Worm (Caenorhabditis elegans): ENCODE results near the gene gldi-8.

gldi-8 gene

DNA sequence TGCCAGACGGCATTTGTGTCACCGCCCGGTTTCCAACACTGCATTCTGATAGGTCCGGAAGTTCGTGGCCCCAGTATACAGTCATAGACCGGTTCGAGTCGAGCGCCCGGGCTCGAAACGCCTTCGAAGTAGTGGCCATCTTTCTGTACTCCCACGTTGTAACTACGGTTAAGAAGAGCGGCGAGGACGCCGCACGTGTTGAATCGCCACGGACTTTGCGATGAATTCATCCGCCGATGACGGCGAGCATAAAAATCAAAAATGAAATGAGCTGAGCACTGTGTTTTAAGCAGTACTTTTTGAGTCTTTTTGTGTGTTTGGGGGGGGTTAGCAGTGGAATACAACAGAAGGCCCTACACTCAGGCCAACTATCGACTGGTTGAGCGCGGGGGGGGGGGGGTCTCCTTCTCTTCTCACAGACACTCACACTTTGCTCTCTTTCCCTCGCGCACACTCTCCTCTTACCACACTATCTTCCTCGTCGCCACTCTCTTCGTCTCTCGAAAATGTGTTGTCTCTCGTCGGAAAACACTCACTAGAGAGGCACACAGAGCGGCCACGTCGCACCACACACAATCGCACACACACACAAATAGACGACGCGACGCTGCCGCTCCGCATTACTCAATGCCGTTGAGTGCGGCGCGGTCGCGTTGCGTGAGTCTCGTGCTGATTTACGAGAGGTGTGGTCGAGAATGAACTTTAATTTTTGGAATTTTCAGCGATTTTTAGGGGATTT lies 8.9 kb upstream of the gldi-8 start, which contains the start of gene epc-1:
TSS of gene epc-1 (minus strand) at position 367 of the 739 bp plus-strand sequence.
- TF ChIP-seq ztf-4 (tag; optimal IDR thresholded peaks at IDR 0.05) (peak; percentile 82), daf-12 (tag; optimal IDR thresholded peaks at IDR 0.05) (no peak), ama-1 (optimal IDR thresholded peaks at IDR 0.05) (peak; percentile 93), fkh-2 (tag; optimal IDR thresholded peaks at IDR 0.05) (no peak), nhr-25 (tag; optimal IDR thresholded peaks at IDR 0.05) (peak; percentile 92), nhr-237 (tag; optimal IDR thresholded peaks at IDR 0.05) (no peak), ceh-28 (tag; optimal IDR thresholded peaks at IDR 0.05) (peak; percentile 90), fos-1 (tag; optimal IDR thresholded peaks at IDR 0.05) (no peak), eor-1 (tag; optimal IDR thresholded peaks at IDR 0.05) (no peak), ceh-82 (tag; optimal IDR thresholded peaks at IDR 0.05) (peak; percentile 83), elt-1 (tag; optimal IDR thresholded peaks at IDR 0.05) (peak; percentile 70), unc-62 (GFP tag; optimal IDR thresholded peaks at IDR 0.05) (peak; percentile 36), nhr-28 (tag; optimal IDR thresholded peaks at IDR 0.05) (no peak), nhr-77 (tag; optimal IDR thresholded peaks at IDR 0.05) (no peak), nhr-67 (tag; optimal IDR thresholded peaks at IDR 0.05) (no peak), fkh-10 (GFP tag; optimal IDR thresholded peaks at IDR 0.05) (peak; percentile 63), pqm-1 (tag; optimal IDR thresholded peaks at IDR 0.05) (peak; percentile 77), tbx-2 (tag; optimal IDR thresholded peaks at IDR 0.05) (peak; percentile 76), nfya-1 (tag; optimal IDR thresholded peaks at IDR 0.05; ENCODE audit: insufficient read depth) (peak; percentile 95), skn-1 (tag; optimal IDR thresholded peaks at IDR 0.05) (peak; percentile 82), R02D3.7 (tag; optimal IDR thresholded peaks at IDR 0.05) (peak; percentile 68), ztf-11 (tag; optimal IDR thresholded peaks at IDR 0.05) (no peak), egl-5 (tag; optimal IDR thresholded peaks at IDR 0.05) (peak; percentile 54), ceh-16 (tag; optimal IDR thresholded peaks at IDR 0.05) (no peak), lin-39 (tag; optimal IDR thresholded peaks at IDR 0.05) (peak; percentile 91), mdl-1 (tag; optimal IDR thresholded peaks at IDR 0.05) (peak; percentile 80), mml-1 (tag; optimal IDR thresholded peaks at IDR 0.05) (no peak), ceh-9 (tag; optimal IDR thresholded peaks at IDR 0.05) (no peak), nhr-76 (tag; optimal IDR thresholded peaks at IDR 0.05) (no peak), pha-4 (tag; optimal IDR thresholded peaks at IDR 0.05) (peak; percentile 90), nhr-11 (tag; optimal IDR thresholded peaks at IDR 0.05) (peak; percentile 21), hmg-11 (tag; optimal IDR thresholded peaks at IDR 0.05) (peak; percentile 96), nhr-23 (tag; optimal IDR thresholded peaks at IDR 0.05) (peak; percentile 94), nhr-43 (tag; optimal IDR thresholded peaks at IDR 0.05; ENCODE audit: poor library complexity, severe bottlenecking) (peak; percentile 78), elt-2 (tag; optimal IDR thresholded peaks at IDR 0.05) (peak; percentile 83), nhr-12 (tag; optimal IDR thresholded peaks at IDR 0.05) (no peak), jun-1 (tag; optimal IDR thresholded peaks at IDR 0.05) (peak; percentile 95), unc-39 (tag; optimal IDR thresholded peaks at IDR 0.05) (no peak), snpc-4 (tag; optimal IDR thresholded peaks at IDR 0.05) (peak; percentile 46), sea-2 (GFP tag; optimal IDR thresholded peaks at IDR 0.05) (peak; percentile 97), lsy-12 (tag; optimal IDR thresholded peaks at IDR 0.05) (peak; percentile 93), aly-2 (tag; optimal IDR thresholded peaks at IDR 0.05) (no peak), egl-27 (tag; optimal IDR thresholded peaks at IDR 0.05) (no peak), zag-1 (tag; optimal IDR thresholded peaks at IDR 0.05) (peak; percentile 1), ZK546.5 (tag; optimal IDR thresholded peaks at IDR 0.05) (no peak), elt-3 (tag; optimal IDR thresholded peaks at IDR 0.05) (peak in 1 of 3 experiments; percentile 79), lin-15B (tag; optimal IDR thresholded peaks at IDR 0.05) (peak; percentile 88)

Measured in whole organism, L3 larva.